Fruit fly (Drosophila melanogaster) whole organism, embryonic: ENCODE measurements around the gene pck.

Experiments
- Abd-B ChIP-seq: fragments of 200-800 bp; sonication (Bioruptor generic); optimal IDR thresholded peaks from 2 replicates; lab custom pipeline; 2018; ENCODE audit warnings: missing biosample characterization, mild to moderate bottlenecking, missing genetic modification characterization, moderate library complexity
- Adf1 ChIP-seq: fragments of 200-800 bp; sonication (Bioruptor generic); IDR thresholded peaks from 2 replicates; pipeline ENCODE4 v1.3.6; 2022; ENCODE audit warnings: missing biosample characterization, missing genetic modification characterization
- Asciz ChIP-seq: fragments of 200-800 bp; sonication (Bioruptor generic); optimal IDR thresholded peaks from 2 replicates; lab custom pipeline; 2017; ENCODE audit warnings: missing biosample characterization, mild to moderate bottlenecking, missing genetic modification characterization, missing genetic modification reagents
- B-H2 ChIP-seq: fragments of 200-800 bp; sonication (Bioruptor generic); optimal IDR thresholded peaks from 2 replicates; lab custom pipeline; 2018; ENCODE audit warnings: missing biosample characterization, mild to moderate bottlenecking, missing genetic modification characterization
- CG12299 ChIP-seq: fragments of 200-800 bp; sonication (Bioruptor generic); optimal IDR thresholded peaks from 2 replicates; lab custom pipeline; 2018; ENCODE audit warnings: missing biosample characterization, mild to moderate bottlenecking, missing genetic modification characterization
- CG13424 ChIP-seq: fragments of 200-800 bp; sonication (Bioruptor generic); optimal IDR thresholded peaks from 2 replicates; lab custom pipeline; 2019; ENCODE audit warnings: missing biosample characterization, mild to moderate bottlenecking, missing genetic modification characterization, moderate library complexity
- CG14050 ChIP-seq: fragments of 200-800 bp; sonication (Bioruptor generic); IDR thresholded peaks from 3 replicates; pipeline ENCODE4 v1.3.6; 2022; ENCODE audit warnings: missing biosample characterization, missing genetic modification characterization
- CG2678 ChIP-seq: fragments of 200-800 bp; sonication (Bioruptor generic); optimal IDR thresholded peaks from 3 replicates; lab custom pipeline; 2019; ENCODE audit warnings: missing biosample characterization, mild to moderate bottlenecking, missing genetic modification characterization, moderate library complexity
- CG3995 ChIP-seq: fragments of 200-800 bp; sonication (Bioruptor generic); optimal IDR thresholded peaks from 3 replicates; lab custom pipeline; 2016; ENCODE audit warnings: missing biosample characterization, missing genetic modification characterization
- CG6683 ChIP-seq: fragments of 200-800 bp; sonication (Bioruptor generic); optimal IDR thresholded peaks from 2 replicates; lab custom pipeline; 2017; ENCODE audit warnings: missing biosample characterization, mild to moderate bottlenecking, missing genetic modification characterization, missing genetic modification reagents
- CG9817 ChIP-seq: fragments of 200-800 bp; sonication (Bioruptor generic); optimal IDR thresholded peaks from 2 replicates; lab custom pipeline; 2018; ENCODE audit warnings: missing biosample characterization, mild to moderate bottlenecking, missing genetic modification characterization, moderate library complexity
- Dbx ChIP-seq: fragments of 200-800 bp; sonication (Bioruptor generic); IDR thresholded peaks from 3 replicates; pipeline ENCODE4 v1.3.6; 2022; ENCODE audit warnings: missing biosample characterization, missing genetic modification characterization
- Deaf1 ChIP-seq: fragments of 200-800 bp; optimal IDR thresholded peaks from 3 replicates; lab custom pipeline; 2019; ENCODE audit warnings: missing biosample characterization, mild to moderate bottlenecking, missing genetic modification characterization, moderate library complexity
- Doc3 ChIP-seq: fragments of 200-800 bp; sonication (Bioruptor generic); IDR thresholded peaks from 3 replicates; pipeline ENCODE4 v1.3.6; 2022; ENCODE audit warnings: missing biosample characterization, missing genetic modification characterization; ENCODE audit not compliant: partially characterized antibody
- Ets65A ChIP-seq: fragments of 200-800 bp; sonication (Bioruptor generic); peaks from one replicate; lab custom pipeline; 2016; ENCODE audit warnings: missing biosample characterization, missing genetic modification characterization
- HLH3B ChIP-seq: fragments of 200-800 bp; sonication (Bioruptor generic); IDR thresholded peaks from 2 replicates; pipeline ENCODE4 v1.3.6; 2022; ENCODE audit warnings: missing biosample characterization, missing genetic modification characterization
- HLH4C ChIP-seq: fragments of 200-800 bp; sonication (Bioruptor generic); IDR thresholded peaks from 3 replicates; pipeline ENCODE4 v1.3.6; 2022; ENCODE audit warnings: missing biosample characterization, missing genetic modification characterization; ENCODE audit not compliant: partially characterized antibody
- Med ChIP-seq: fragments of 200-800 bp; sonication (Bioruptor generic); peaks from one replicate; lab custom pipeline; 2016; ENCODE audit warnings: missing biosample characterization, missing genetic modification characterization, mild to moderate bottlenecking, inconsistent platforms, moderate library complexity
- Nf-YA ChIP-seq: fragments of 200-800 bp; sonication (Bioruptor generic); IDR thresholded peaks from 2 replicates; pipeline ENCODE4 v1.3.6; 2022; ENCODE audit warnings: missing biosample characterization, missing genetic modification characterization
- Nf-YC ChIP-seq: fragments of 200-800 bp; optimal IDR thresholded peaks from 3 replicates; lab custom pipeline; 2019; ENCODE audit warnings: missing biosample characterization, mild to moderate bottlenecking, missing genetic modification characterization, moderate library complexity
- Oli ChIP-seq: fragments of 200-800 bp; sonication (Bioruptor generic); optimal IDR thresholded peaks from 2 replicates; lab custom pipeline; 2018; ENCODE audit warnings: missing biosample characterization, mild to moderate bottlenecking, missing genetic modification characterization, moderate library complexity
- Optix ChIP-seq: fragments of 200-800 bp; sonication (Bioruptor generic); IDR thresholded peaks from 3 replicates; pipeline ENCODE4 v1.3.6; 2022; ENCODE audit warnings: missing biosample characterization, missing genetic modification characterization
- Spps ChIP-seq: fragments of 200-800 bp; sonication (Bioruptor generic); optimal IDR thresholded peaks from 2 replicates; lab custom pipeline; 2018; ENCODE audit warnings: missing biosample characterization, mild to moderate bottlenecking, missing genetic modification characterization
- Trl ChIP-seq, 3 experiments: fragments of >200 bp in 2 of 3; fragments of 200-800 bp in 1 of 3; sonication (Bioruptor generic) in 1 of 3; optimal IDR thresholded peaks; 2 replicates in 1 of 3; 3 replicates in 2 of 3; lab custom pipeline; 2016 to 2017; ENCODE audit warnings: missing biosample characterization in 1 of 3, missing genetic modification characterization in 1 of 3
- br ChIP-seq: fragments of >200 bp; optimal IDR thresholded peaks from 2 replicates; lab custom pipeline; 2017
- crol ChIP-seq: fragments of 200-800 bp; sonication (Bioruptor generic); IDR thresholded peaks from 2 replicates; pipeline ENCODE4 v1.3.6; 2022; ENCODE audit warnings: missing biosample characterization, missing genetic modification characterization
- ewg ChIP-seq: fragments of 200-800 bp; sonication (Bioruptor generic); optimal IDR thresholded peaks from 3 replicates; lab custom pipeline; 2017; ENCODE audit warnings: mild to moderate bottlenecking, missing biosample characterization, missing genetic modification reagents, missing genetic modification characterization
- hb ChIP-seq: fragments of 200-800 bp; sonication (Bioruptor generic); IDR thresholded peaks from 3 replicates; pipeline ENCODE4 v1.3.6; 2022; ENCODE audit warnings: missing biosample characterization, missing genetic modification characterization; ENCODE audit not compliant: partially characterized antibody
- nerfin-1 ChIP-seq: fragments of 200-800 bp; sonication (Bioruptor generic); optimal IDR thresholded peaks from 3 replicates; lab custom pipeline; 2019; ENCODE audit warnings: missing biosample characterization, mild to moderate bottlenecking, missing genetic modification characterization, moderate library complexity
- pzg ChIP-seq: fragments of 200-800 bp; sonication (Bioruptor generic); optimal IDR thresholded peaks from 3 replicates; lab custom pipeline; 2018; ENCODE audit warnings: missing biosample characterization, mild to moderate bottlenecking, missing genetic modification characterization, moderate library complexity
- ro ChIP-seq: fragments of 200-800 bp; sonication (Bioruptor generic); IDR thresholded peaks from 2 replicates; pipeline ENCODE4 v1.3.6; 2022; ENCODE audit warnings: missing biosample characterization, missing genetic modification characterization
- row ChIP-seq: fragments of 200-800 bp; sonication (Bioruptor generic); IDR thresholded peaks from 3 replicates; pipeline ENCODE4 v1.3.6; 2022; ENCODE audit warnings: missing biosample characterization, missing genetic modification characterization
- scrt ChIP-seq: fragments of 200-800 bp; sonication (Bioruptor generic); optimal IDR thresholded peaks from 2 replicates; lab custom pipeline; 2018; ENCODE audit warnings: missing biosample characterization, mild to moderate bottlenecking, missing genetic modification characterization, moderate library complexity
- sug ChIP-seq: fragments of 200-800 bp; optimal IDR thresholded peaks from 2 replicates; lab custom pipeline; 2019; ENCODE audit warnings: missing biosample characterization, mild to moderate bottlenecking, missing genetic modification characterization, moderate library complexity
- unpg ChIP-seq: fragments of 200-800 bp; sonication (Bioruptor generic); optimal IDR thresholded peaks from 3 replicates; lab custom pipeline; 2018; ENCODE audit warnings: missing biosample characterization, mild to moderate bottlenecking, missing genetic modification characterization, moderate library complexity
- wek ChIP-seq: fragments of 200-800 bp; sonication (Bioruptor generic); optimal IDR thresholded peaks from 3 replicates; lab custom pipeline; 2018; ENCODE audit warnings: missing biosample characterization, mild to moderate bottlenecking, missing genetic modification characterization, moderate library complexity
- zen2 ChIP-seq: fragments of 200-800 bp; sonication (Bioruptor generic); IDR thresholded peaks from 3 replicates; pipeline ENCODE4 v1.3.6; 2022; ENCODE audit warnings: missing biosample characterization, missing genetic modification characterization; ENCODE audit not compliant: partially characterized antibody

The pck gene

dm6 chrX:1482840-1483518 is 12.5 kb downstream of the pck start, which contains the start of the genes sta and inc (continued):
- peak; percentile 53 for TF ChIP-seq Nf-YC (tag; lab: Kevin White, UChicago)

dm6 chrX:1507751-1508150 is 37.3 kb downstream of the pck start, which contains the start of gene Nmdar2:
Gene Nmdar2 (minus strand): TSS chrX:1507809.
- TF ChIP-seq HLH3B, result no peak
- peak in 1 of 2 experiments; percentile 33 for TF ChIP-seq Trl (optimal IDR thresholded peaks at IDR 0.05; lab: Kevin White, UChicago)
- no peak for TF ChIP-seq Trl (GFP tag; optimal IDR thresholded peaks at IDR 0.05; lab: Kevin White, UChicago)
- no peak for TF ChIP-seq Doc3 (GFP tag; lab: Robert Waterston, UW)
- TF ChIP-seq crol (GFP tag; lab: Robert Waterston, UW), result peak; percentile 75
- TF ChIP-seq Adf1 (GFP tag; lab: Robert Waterston, UW), result peak; percentile 7; the same call in 1 of the 2 replicates
- peak; percentile 97 for TF ChIP-seq Deaf1

- no peak for TF ChIP-seq unpg (GFP tag; lab: Kevin White, UChicago)
- TF ChIP-seq Nf-YC (tag; lab: Kevin White, UChicago), result peak; percentile 19
- TF ChIP-seq CG9817 (tag; lab: Kevin White, UChicago), result peak; percentile 11
- TF ChIP-seq hb (GFP tag; lab: Robert Waterston, UW), result no peak
- no peak for TF ChIP-seq ro (GFP tag; lab: Robert Waterston, UW)
- peak; percentile 29; the same call in 1 of the 3 replicates for TF ChIP-seq row (GFP tag; lab: Robert Waterston, UW)
- peak; percentile 33 for TF ChIP-seq CG2678 (tag; lab: Kevin White, UChicago)
- TF ChIP-seq zen2, result no peak
- TF ChIP-seq br (lab: Kevin White, UChicago), result no peak
- TF ChIP-seq Asciz (GFP tag; lab: Kevin White, UChicago), result no peak
- peak; percentile 25 for TF ChIP-seq sug (tag; lab: Kevin White, UChicago)
- no peak for TF ChIP-seq CG6683
- peak; percentile 6 for TF ChIP-seq pzg (GFP tag; lab: Kevin White, UChicago)
- no peak for TF ChIP-seq CG12299
- TF ChIP-seq Oli, result no peak
- TF ChIP-seq Abd-B (GFP tag; lab: Kevin White, UChicago), result no peak
- peak; percentile 4 for TF ChIP-seq CG13424 (tag; lab: Kevin White, UChicago)
- peak; percentile 97 for TF ChIP-seq scrt (GFP tag; lab: Kevin White, UChicago)
- no peak for TF ChIP-seq CG14050 (GFP tag; lab: Robert Waterston, UW)
- TF ChIP-seq CG3995 (GFP tag; lab: Kevin White, UChicago), result peak; percentile 22
- TF ChIP-seq Med (GFP tag; lab: Kevin White, UChicago), result peak; percentile 37
- TF ChIP-seq B-H2 (GFP tag; lab: Kevin White, UChicago), result peak; percentile 14
- TF ChIP-seq Nf-YA (GFP tag; lab: Robert Waterston, UW), result no peak
- no peak for TF ChIP-seq nerfin-1
- TF ChIP-seq Ets65A (GFP tag; lab: Kevin White, UChicago), result peak; percentile 6
- TF ChIP-seq ewg (GFP tag; lab: Kevin White, UChicago), result peak; percentile 92
- no peak for TF ChIP-seq Optix (GFP tag; lab: Robert Waterston, UW)
- no peak for TF ChIP-seq wek
- no peak for TF ChIP-seq Spps
- TF ChIP-seq Trl (optimal IDR thresholded peaks at IDR 0.05; lab: Kevin White, UChicago), result peak in 1 of 2 experiments; percentile 6
- TF ChIP-seq Trl (GFP tag; optimal IDR thresholded peaks at IDR 0.05; lab: Kevin White, UChicago), result no peak
- no peak for TF ChIP-seq HLH4C (GFP tag; lab: Robert Waterston, UW)
- no peak for TF ChIP-seq Dbx (GFP tag; lab: Robert Waterston, UW)
- peak; percentile 19; the same call in 1 of the 2 replicates for TF ChIP-seq crol (GFP tag; lab: Robert Waterston, UW)
Measured at dm6 chrX:1508241-1508823, 37.9 kb downstream of the pck start.
